Worm (Caenorhabditis elegans) whole organism, young adult: Measurements from ENCODE around the gene srg-41.
A peak's percentile ranks its signal among the peaks of the same experiment; 100 is the strongest.

Experiments
- B0261.1 ChIP-seq: sonication (generic microtip); optimal IDR thresholded peaks from 2 replicates; lab custom pipeline; 2016; ENCODE audit warnings: mild to moderate bottlenecking, missing genetic modification characterization, moderate library complexity, missing compliant biosample characterization
- B0336.3 ChIP-seq: fragments of 200-800 bp; sonication (Bioruptor generic); IDR thresholded peaks from 2 replicates; pipeline ENCODE4 v1.3.6; 2022; ENCODE audit warnings: missing genetic modification characterization, missing compliant biosample characterization
- D2030.7 ChIP-seq: fragments of 200-800 bp; sonication (Bioruptor generic); IDR thresholded peaks from 2 replicates; pipeline ENCODE4 v1.3.6; 2022; ENCODE audit warnings: missing genetic modification reagents, missing genetic modification characterization, missing compliant biosample characterization
- F33H1.4 ChIP-seq: fragments of 200-800 bp; sonication (Bioruptor generic); IDR thresholded peaks from 2 replicates; pipeline ENCODE4 v1.3.6; 2022; ENCODE audit warnings: missing genetic modification reagents, missing genetic modification characterization, missing compliant biosample characterization
- F39B2.1 ChIP-seq: fragments of 200-800 bp; sonication (Bioruptor generic); IDR thresholded peaks from 2 replicates; pipeline ENCODE4 v1.3.6; 2022; ENCODE audit warnings: missing genetic modification reagents, missing genetic modification characterization, missing compliant biosample characterization
- F49E8.2 ChIP-seq: sonication (generic microtip); optimal IDR thresholded peaks from 3 replicates; lab custom pipeline; 2017; ENCODE audit warnings: missing genetic modification characterization, mild to moderate bottlenecking, missing compliant biosample characterization, antibody characterized with exemption, moderate library complexity; ENCODE audit not compliant: insufficient read depth
- Y53F4B.3 ChIP-seq: fragments of 200-800 bp; sonication (Bioruptor generic); IDR thresholded peaks from 2 replicates; pipeline ENCODE4 v1.3.6; 2022; ENCODE audit warnings: missing genetic modification reagents, missing genetic modification characterization, missing compliant biosample characterization
- Y53G8AR.9 ChIP-seq: fragments of 200-800 bp; sonication (Bioruptor generic); conservative IDR thresholded peaks from 2 replicates; pipeline ENCODE4 v1.3.6; 2022; ENCODE audit warnings: missing genetic modification reagents, missing genetic modification characterization, missing compliant biosample characterization
- Y95B8A.8 ChIP-seq: fragments of 200-800 bp; sonication (Bioruptor generic); IDR thresholded peaks from 2 replicates; pipeline ENCODE4 v1.3.6; 2022; ENCODE audit warnings: missing genetic modification reagents, missing genetic modification characterization, missing compliant biosample characterization
- attf-6 ChIP-seq: fragments of 200-800 bp; sonication (Bioruptor generic); IDR thresholded peaks from 2 replicates; pipeline ENCODE4 v1.3.6; 2022; ENCODE audit warnings: missing genetic modification reagents, missing genetic modification characterization, missing compliant biosample characterization
- ceh-100 ChIP-seq: fragments of 200-800 bp; sonication (Bioruptor generic); IDR thresholded peaks from 2 replicates; pipeline ENCODE4 v1.3.6; 2022; ENCODE audit warnings: missing genetic modification reagents, missing genetic modification characterization, missing compliant biosample characterization
- die-1 ChIP-seq: sonication (generic microtip); optimal IDR thresholded peaks from 2 replicates; lab custom pipeline; 2016; ENCODE audit warnings: missing genotype, mild to moderate bottlenecking, missing genetic modification characterization, missing compliant biosample characterization
- dox-1 ChIP-seq: fragments of 200-800 bp; sonication (Bioruptor generic); IDR thresholded peaks from 2 replicates; pipeline ENCODE4 v1.3.6; 2022; ENCODE audit warnings: missing genetic modification reagents, missing genetic modification characterization, missing compliant biosample characterization
- egl-44 ChIP-seq: fragments of 200-800 bp; sonication (Bioruptor generic); IDR thresholded peaks from 2 replicates; pipeline ENCODE4 v1.3.6; 2022; ENCODE audit warnings: missing genetic modification reagents, missing genetic modification characterization, missing compliant biosample characterization
- egrh-3 ChIP-seq: fragments of 200-800 bp; sonication (Bioruptor generic); IDR thresholded peaks from 2 replicates; pipeline ENCODE4 v1.3.6; 2022; ENCODE audit warnings: missing genetic modification reagents, missing genetic modification characterization, missing compliant biosample characterization
- ekl-4 ChIP-seq: fragments of 200-800 bp; sonication (Bioruptor generic); IDR thresholded peaks from 2 replicates; pipeline ENCODE4 v1.3.6; 2022; ENCODE audit warnings: missing genetic modification reagents, missing genetic modification characterization, missing compliant biosample characterization
- him-1 ChIP-seq: sonication (generic microtip); optimal IDR thresholded peaks from 2 replicates; lab custom pipeline; 2016; ENCODE audit warnings: missing genotype, missing genetic modification reagents, missing genetic modification characterization, missing compliant biosample characterization
- hmg-1.2 ChIP-seq: fragments of 200-800 bp; sonication (Bioruptor generic); IDR thresholded peaks from 2 replicates; pipeline ENCODE4 v1.3.6; 2022; ENCODE audit warnings: missing genetic modification reagents, missing genetic modification characterization, missing compliant biosample characterization
- hrde-1 ChIP-seq: sonication (generic microtip); optimal IDR thresholded peaks from 2 replicates; lab custom pipeline; 2016; ENCODE audit warnings: missing genetic modification characterization, mild to moderate bottlenecking, missing compliant biosample characterization, moderate library complexity, missing genotype, missing genetic modification reagents, borderline replicate concordance
- hsf-1 ChIP-seq: fragments of 200-800 bp; sonication (Bioruptor generic); IDR thresholded peaks from 2 replicates; pipeline ENCODE4 v1.3.6; 2022; ENCODE audit warnings: missing genetic modification reagents, missing genetic modification characterization, missing compliant biosample characterization
- lin-26 ChIP-seq: fragments of 200-800 bp; sonication (Bioruptor generic); IDR thresholded peaks from 2 replicates; pipeline ENCODE4 v1.3.6; 2022; ENCODE audit warnings: missing genetic modification reagents, missing genetic modification characterization, missing compliant biosample characterization
- lin-54 ChIP-seq: fragments of 200-800 bp; sonication (Bioruptor generic); optimal IDR thresholded peaks from 2 replicates; lab custom pipeline; 2018; ENCODE audit warnings: mild to moderate bottlenecking, missing genetic modification characterization, missing compliant biosample characterization
- lsl-1 ChIP-seq: fragments of 200-800 bp; sonication (Bioruptor generic); optimal IDR thresholded peaks from 2 replicates; lab custom pipeline; 2018; ENCODE audit warnings: mild to moderate bottlenecking, missing genetic modification characterization, moderate library complexity, missing compliant biosample characterization
- madf-6 ChIP-seq: fragments of 200-800 bp; sonication (Bioruptor generic); IDR thresholded peaks from 2 replicates; pipeline ENCODE4 v1.3.6; 2022; ENCODE audit warnings: missing genetic modification reagents, missing genetic modification characterization, missing compliant biosample characterization
- madf-8 ChIP-seq: fragments of 200-800 bp; sonication (Bioruptor generic); conservative IDR thresholded peaks from 2 replicates; pipeline ENCODE4 v1.3.6; 2022; ENCODE audit warnings: missing genetic modification reagents, missing genetic modification characterization, missing compliant biosample characterization
- mcd-1 ChIP-seq: fragments of 200-800 bp; sonication (Bioruptor generic); IDR thresholded peaks from 2 replicates; pipeline ENCODE4 v1.3.6; 2022; ENCODE audit warnings: missing genetic modification reagents, missing genetic modification characterization, missing compliant biosample characterization
- mes-4 ChIP-seq: sonication (generic microtip); optimal IDR thresholded peaks from 2 replicates; lab custom pipeline; 2016; ENCODE audit warnings: missing genotype, missing genetic modification characterization, missing compliant biosample characterization
- nfya-2 ChIP-seq: fragments of 200-800 bp; sonication (Bioruptor generic); IDR thresholded peaks from 2 replicates; pipeline ENCODE4 v1.3.6; 2022; ENCODE audit warnings: missing genetic modification reagents, missing genetic modification characterization, missing compliant biosample characterization
- pbrm-1 ChIP-seq: fragments of 200-800 bp; sonication (Bioruptor generic); IDR thresholded peaks from 2 replicates; pipeline ENCODE4 v1.3.6; 2022; ENCODE audit warnings: missing genetic modification reagents, missing genetic modification characterization, missing compliant biosample characterization
- rcor-1 ChIP-seq: fragments of 200-800 bp; sonication (Bioruptor generic); IDR thresholded peaks from 2 replicates; pipeline ENCODE4 v1.3.6; 2022; ENCODE audit warnings: missing genetic modification reagents, missing genetic modification characterization, missing compliant biosample characterization
- repo-1 ChIP-seq: sonication (generic microtip); optimal IDR thresholded peaks from 2 replicates; lab custom pipeline; 2017; ENCODE audit warnings: mild to moderate bottlenecking, missing genetic modification characterization, missing compliant biosample characterization
- snpc-1.1 ChIP-seq: sonication (generic microtip); optimal IDR thresholded peaks from 2 replicates; lab custom pipeline; 2017; ENCODE audit warnings: missing genetic modification characterization, mild to moderate bottlenecking, missing compliant biosample characterization, antibody characterized with exemption, moderate library complexity, missing genotype, missing genetic modification reagents; ENCODE audit not compliant: insufficient read depth
- snpc-1.3 ChIP-seq: sonication (generic microtip); optimal IDR thresholded peaks from 2 replicates; lab custom pipeline; 2017; ENCODE audit warnings: missing genetic modification characterization, mild to moderate bottlenecking, missing compliant biosample characterization, antibody characterized with exemption, moderate library complexity, missing genotype, missing genetic modification reagents; ENCODE audit not compliant: insufficient read depth
- snpc-3.4 ChIP-seq: sonication (generic microtip); optimal IDR thresholded peaks from 2 replicates; lab custom pipeline; 2017; ENCODE audit warnings: missing genetic modification characterization, mild to moderate bottlenecking, missing compliant biosample characterization, antibody characterized with exemption, moderate library complexity, missing genotype, missing genetic modification reagents
- snpc-4 ChIP-seq, 5 experiments: fragments of 150-350 bp in 1 of 5; sonication (generic microtip) in 4 of 5; optimal IDR thresholded peaks; 2 replicates each; lab custom pipeline; 2014 to 2018; ENCODE audit warnings: missing genetic modification characterization in 5 of 5, missing biosample characterization in 3 of 5, antibody characterized with exemption in 2 of 5, mild to moderate bottlenecking in 2 of 5, missing compliant biosample characterization in 2 of 5, missing genotype in 2 of 5, moderate library complexity in 2 of 5, missing genetic modification reagents in 1 of 5
- tbp1 ChIP-seq: fragments of 200-800 bp; sonication (Bioruptor generic); optimal IDR thresholded peaks from 2 replicates; lab custom pipeline; 2018; ENCODE audit warnings: mild to moderate bottlenecking, missing genetic modification characterization, missing compliant biosample characterization
- tlf-1 ChIP-seq: fragments of 200-800 bp; sonication (Bioruptor generic); optimal IDR thresholded peaks from 2 replicates; lab custom pipeline; 2018; ENCODE audit warnings: mild to moderate bottlenecking, missing genetic modification characterization, missing compliant biosample characterization
- unc-130 ChIP-seq: sonication (generic microtip); optimal IDR thresholded peaks from 2 replicates; lab custom pipeline; 2016; ENCODE audit warnings: missing genetic modification reagents, missing genetic modification characterization, missing compliant biosample characterization
- xnd-1 ChIP-seq: sonication (generic microtip); optimal IDR thresholded peaks from 2 replicates; lab custom pipeline; 2016; ENCODE audit warnings: missing genotype, missing genetic modification reagents, missing genetic modification characterization, missing compliant biosample characterization
- ztf-18 ChIP-seq: sonication (generic microtip); optimal IDR thresholded peaks from 2 replicates; lab custom pipeline; 2016; ENCODE audit warnings: missing genotype, mild to moderate bottlenecking, missing genetic modification characterization, missing compliant biosample characterization

The srg-41 gene

ce11 chrV:11176693-11177304 is 15.1 kb upstream of the srg-41 start (continued):
- peak; percentile 94 for TF ChIP-seq snpc-3.4

- TF ChIP-seq tbp1 (GFP tag; lab: Kevin White, UChicago) (peak; percentile 78), snpc-1.3 (peak; percentile 87), rcor-1 (GFP tag; lab: Robert Waterston, UW) (peak; percentile 91), xnd-1 (tag; lab: Kevin White, UChicago) (peak; percentile 12), madf-6 (GFP tag; lab: Robert Waterston, UW) (peak; percentile 90), B0261.1 (tag; lab: Kevin White, UChicago) (peak; percentile 26), Y95B8A.8 (GFP tag; lab: Robert Waterston, UW) (0 out of 2 replicates have a peak, but pooled peaks have one; percentile 44), unc-130 (GFP tag; lab: Kevin White, UChicago) (peak; percentile 0), attf-6 (peak; percentile 90), egl-44 (GFP tag; lab: Robert Waterston, UW) (0 out of 2 replicates have a peak, but pooled peaks have one; percentile 38), repo-1 (tag; lab: Kevin White, UChicago) (peak; percentile 8), F33H1.4 (GFP tag; lab: Robert Waterston, UW) (peak; percentile 43), tlf-1 (peak; percentile 6), mes-4 (tag; lab: Kevin White, UChicago) (peak; percentile 22), snpc-3.4 (peak; percentile 94), lsl-1 (GFP tag; lab: Kevin White, UChicago) (peak; percentile 64), Y53F4B.3 (GFP tag; lab: Robert Waterston, UW) (0 out of 2 replicates have a peak, but pooled peaks have one; percentile 21), snpc-1.1 (tag; lab: Kevin White, UChicago) (peak; percentile 96), nfya-2 (0 out of 2 replicates have a peak, but pooled peaks have one; percentile 53), madf-8 (GFP tag; lab: Robert Waterston, UW) (peak; percentile 54; the same call in 1 of the 2 replicates), snpc-4 (GFP tag; optimal IDR thresholded peaks at IDR 0.05; lab: Kevin White, UChicago) (peak; percentile 95), snpc-4 (tag; optimal IDR thresholded peaks at IDR 0.05; lab: Kevin White, UChicago) (peak; percentile 94 to 99 (median 98)), B0336.3 (peak; percentile 67; the same call in 1 of the 2 replicates), ekl-4 (GFP tag; lab: Robert Waterston, UW) (peak; percentile 85; the same call in 1 of the 2 replicates), ceh-100 (GFP tag; lab: Robert Waterston, UW) (peak; percentile 44; the same call in 1 of the 2 replicates), him-1 (peak; percentile 81), F39B2.1 (GFP tag; lab: Robert Waterston, UW) (peak; percentile 86; the same call in 1 of the 2 replicates), dox-1 (peak; percentile 92), mcd-1 (peak; percentile 65), lin-54 (peak; percentile 56), hmg-1.2 (GFP tag; lab: Robert Waterston, UW) (peak; percentile 88), hrde-1 (peak; percentile 67), F49E8.2 (tag; lab: Kevin White, UChicago) (peak; percentile 73), ztf-18 (tag; lab: Kevin White, UChicago) (peak; percentile 16), egrh-3 (GFP tag; lab: Robert Waterston, UW) (0 out of 2 replicates have a peak, but pooled peaks have one; percentile 15), die-1 (tag; lab: Kevin White, UChicago) (peak; percentile 21), Y53G8AR.9 (0 out of 2 replicates have a peak, but pooled peaks have one; percentile 81), lin-26 (GFP tag; lab: Robert Waterston, UW) (peak; percentile 98), D2030.7 (peak; percentile 93), pbrm-1 (GFP tag; lab: Robert Waterston, UW) (peak; percentile 96), hsf-1 (GFP tag; lab: Robert Waterston, UW) (0 out of 2 replicates have a peak, but pooled peaks have one; percentile 46)
Measured at ce11 chrV:11175336-11175938, 13.7 kb upstream of the srg-41 start.
